Fruit fly (Drosophila melanogaster): ENCODE data around the gene stx.

The stx gene

dm6 chrX:10748647-10749046 is 3.9 kb upstream of the stx start (continued):
- TF ChIP-seq CG18599 (GFP tag; optimal IDR thresholded peaks at IDR 0.05) = no peak
- TF ChIP-seq CG4617 (GFP tag; optimal IDR thresholded peaks at IDR 0.05; ENCODE audit: borderline replicate concordance) = no peak
- no peak for TF ChIP-seq CG33213 (GFP tag; optimal IDR thresholded peaks at IDR 0.05)
- TF ChIP-seq pb (GFP tag; optimal IDR thresholded peaks at IDR 0.05) = no peak
- no peak for TF ChIP-seq B-H1 (GFP tag; IDR thresholded peaks at IDR 0.05)
- TF ChIP-seq tna (GFP tag; IDR thresholded peaks at IDR 0.05; ENCODE audit: partially characterized antibody) = no peak
- no peak for TF ChIP-seq z (GFP tag; IDR thresholded peaks at IDR 0.05)
- TF ChIP-seq gro (GFP tag; optimal IDR thresholded peaks at IDR 0.05) = no peak
- TF ChIP-seq hkb (optimal IDR thresholded peaks at IDR 0.05) = no peak
- no peak for TF ChIP-seq hkb (GFP tag; IDR thresholded peaks at IDR 0.05)
- TF ChIP-seq sug (tag; optimal IDR thresholded peaks at IDR 0.05) = peak; percentile 36
- no peak for TF ChIP-seq CG1602 (GFP tag; optimal IDR thresholded peaks at IDR 0.05)
- no peak for TF ChIP-seq zfh1 (GFP tag; IDR thresholded peaks at IDR 0.05)
- no peak for TF ChIP-seq trem (tag; optimal IDR thresholded peaks at IDR 0.05)
- TF ChIP-seq Fer1 (GFP tag; optimal IDR thresholded peaks at IDR 0.05) = no peak
- no peak for TF ChIP-seq CG2129 (GFP tag; IDR thresholded peaks at IDR 0.05; ENCODE audit: partially characterized antibody)
- no peak for TF ChIP-seq sr (GFP tag; IDR thresholded peaks at IDR 0.05)
- no peak for TF ChIP-seq repo (GFP tag; optimal IDR thresholded peaks at IDR 0.05)
- peak; percentile 10 for TF ChIP-seq grn (GFP tag; optimal IDR thresholded peaks at IDR 0.05)

DNA sequence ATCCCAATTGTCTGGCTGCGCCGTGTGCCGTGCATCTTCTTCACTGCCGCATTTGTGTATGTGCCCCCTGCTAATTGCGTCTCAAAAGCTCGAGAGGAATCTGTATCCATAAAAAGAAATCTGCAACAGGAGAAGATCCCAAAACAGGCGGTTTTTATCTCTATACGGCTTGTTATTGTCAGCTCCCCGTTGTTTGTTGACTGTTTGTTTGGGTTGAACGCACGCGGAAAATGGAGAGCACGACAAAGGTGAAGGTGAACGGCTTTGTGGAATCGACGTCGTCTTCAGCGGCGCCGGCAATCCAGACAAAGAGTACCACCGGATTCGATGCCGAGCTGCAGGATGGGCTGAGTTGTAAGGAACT is 829 bp upstream of the stx start:
- TF ChIP-seq CG8281 (tag; optimal IDR thresholded peaks at IDR 0.05) (no peak), Hr78 (GFP tag; optimal IDR thresholded peaks at IDR 0.05) (peak in 1 of 2 experiments; percentile 20), CG17802 (tag; optimal IDR thresholded peaks at IDR 0.05) (no peak), unpg (GFP tag; optimal IDR thresholded peaks at IDR 0.05) (no peak), HLH3B (GFP tag; IDR thresholded peaks at IDR 0.05) (0 out of 2 replicates have a peak, but pooled peaks have one; percentile 3), nerfin-2 (GFP tag; IDR thresholded peaks at IDR 0.05; ENCODE audit: partially characterized antibody) (no peak), bbx (GFP tag; IDR thresholded peaks at IDR 0.05; ENCODE audit: partially characterized antibody) (no peak), CG31224 (GFP tag; IDR thresholded peaks at IDR 0.05) (0 out of 2 replicates have a peak, but pooled peaks have one; percentile 1), Tbp (GFP tag; optimal IDR thresholded peaks at IDR 0.05) (no peak), CG6272 (GFP tag; IDR thresholded peaks at IDR 0.05) (no peak), CG14860 (GFP tag; IDR thresholded peaks at IDR 0.05; ENCODE audit: partially characterized antibody) (no peak), gsb (GFP tag; IDR thresholded peaks at IDR 0.05) (0 out of 2 replicates have a peak, but pooled peaks have one; percentile 1), gro (GFP tag; optimal IDR thresholded peaks at IDR 0.05) (no peak), Side (GFP tag; optimal IDR thresholded peaks at IDR 0.05) (no peak), schlank (tag; optimal IDR thresholded peaks at IDR 0.05) (no peak), zfh1 (GFP tag; IDR thresholded peaks at IDR 0.05) (no peak)

DNA sequence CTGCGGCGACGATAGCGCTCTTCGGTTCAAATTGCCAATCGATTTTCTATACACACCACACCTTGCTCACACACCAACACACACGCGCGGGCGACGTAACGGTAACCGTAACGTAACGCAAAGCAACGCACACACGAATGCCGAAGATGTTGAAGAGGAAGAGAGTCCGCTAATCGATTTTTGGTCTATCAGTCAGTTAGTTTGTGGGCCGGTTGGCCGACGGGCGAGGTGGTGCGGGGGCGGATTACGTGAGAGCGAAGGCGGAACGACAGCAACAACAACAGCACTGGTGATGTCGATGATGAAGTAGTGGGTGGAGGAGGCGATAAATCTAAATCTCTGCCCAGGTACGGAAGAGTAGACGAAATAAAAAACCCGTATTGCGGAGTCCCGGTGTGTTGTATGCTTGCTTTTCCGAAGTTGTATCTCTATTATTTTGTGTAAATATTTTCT is 402 bp downstream of the stx start, which contains the start of gene ras:
ras (plus strand) TSS at position 188 of the 453 bp plus-strand sequence.
- peak; percentile 87 for TF ChIP-seq CG4360 (GFP tag; IDR thresholded peaks at IDR 0.05)
- no peak for TF ChIP-seq CG32532 (GFP tag; IDR thresholded peaks at IDR 0.05)
- TF ChIP-seq lov (optimal IDR thresholded peaks at IDR 0.05) = no peak
- peak; percentile 58; the same call in 2 of the 3 replicates for TF ChIP-seq lov (GFP tag; IDR thresholded peaks at IDR 0.05)
- TF ChIP-seq CG8281 (tag; optimal IDR thresholded peaks at IDR 0.05) = peak; percentile 18
- peak; percentile 70 for TF ChIP-seq Deaf1 (tag; optimal IDR thresholded peaks at IDR 0.05)
- peak; percentile 83 for TF ChIP-seq pros (GFP tag; optimal IDR thresholded peaks at IDR 0.05)
- 0 out of 2 replicates have a peak, but pooled peaks have one; percentile 16 for TF ChIP-seq Bgb (GFP tag; IDR thresholded peaks at IDR 0.05; ENCODE audit: partially characterized antibody)
- TF ChIP-seq CG8478 (optimal IDR thresholded peaks at IDR 0.05) = no peak
- peak; percentile 14 for TF ChIP-seq luna (GFP tag; optimal IDR thresholded peaks at IDR 0.05)
- no peak for TF ChIP-seq CG6791 (GFP tag; IDR thresholded peaks at IDR 0.05; ENCODE audit: partially characterized antibody)
- no peak for TF ChIP-seq kni (GFP tag; optimal IDR thresholded peaks at IDR 0.05)
- TF ChIP-seq NFAT (GFP tag; IDR thresholded peaks at IDR 0.05) = no peak
- no peak for TF ChIP-seq CG31365 (tag; optimal IDR thresholded peaks at IDR 0.05)
- TF ChIP-seq Meics (GFP tag; optimal IDR thresholded peaks at IDR 0.05) = peak; percentile 16
- peak; percentile 99 for TF ChIP-seq CG9437 (GFP tag; optimal IDR thresholded peaks at IDR 0.05)
- TF ChIP-seq sug (tag; optimal IDR thresholded peaks at IDR 0.05) = peak; percentile 61
- no peak for TF ChIP-seq CG33213 (GFP tag; optimal IDR thresholded peaks at IDR 0.05)
- TF ChIP-seq CG6254 (GFP tag; optimal IDR thresholded peaks at IDR 0.05) = no peak
- peak; percentile 39 for TF ChIP-seq zen (tag; optimal IDR thresholded peaks at IDR 0.05)

Data from whole organism, embryonic.